Worm (Caenorhabditis elegans) whole organism, mixed stage, embryonic: Measurements from ENCODE around the gene nspe-6.

Source experiments
- M03D4.4 ChIP-seq: sonication (generic microtip); optimal IDR thresholded peaks from 2 replicates; lab custom pipeline; 2017; ENCODE audit warnings: mild to moderate bottlenecking, missing genetic modification characterization, missing compliant biosample characterization
- bed-3 ChIP-seq: fragments of 200-800 bp; sonication (Bioruptor generic); optimal IDR thresholded peaks from 3 replicates; lab custom pipeline; 2018; ENCODE audit warnings: mild to moderate bottlenecking, missing genetic modification characterization, moderate library complexity, missing compliant biosample characterization
- blmp-1 ChIP-seq: fragments of 150-350 bp; optimal IDR thresholded peaks from 2 replicates; lab custom pipeline; 2014; ENCODE audit warnings: missing biosample characterization, missing genetic modification characterization
- ceh-39 ChIP-seq: fragments of 150-350 bp; optimal IDR thresholded peaks from 2 replicates; lab custom pipeline; 2014; ENCODE audit warnings: missing biosample characterization, missing genetic modification characterization
- ceh-43 ChIP-seq: fragments of 200-800 bp; sonication (Bioruptor generic); optimal IDR thresholded peaks from 2 replicates; lab custom pipeline; 2018; ENCODE audit warnings: mild to moderate bottlenecking, missing genetic modification characterization, moderate library complexity, missing compliant biosample characterization
- cnd-1 ChIP-seq: fragments of 200-800 bp; sonication (Bioruptor generic); optimal IDR thresholded peaks from 2 replicates; lab custom pipeline; 2018; ENCODE audit warnings: mild to moderate bottlenecking, missing genetic modification characterization, missing compliant biosample characterization
- drap-1 ChIP-seq: fragments of 200-800 bp; sonication (Bioruptor generic); optimal IDR thresholded peaks from 3 replicates; lab custom pipeline; 2018; ENCODE audit warnings: mild to moderate bottlenecking, missing genetic modification characterization, missing compliant biosample characterization
- elt-1 ChIP-seq: sonication (generic microtip); optimal IDR thresholded peaks from 2 replicates; lab custom pipeline; 2017; ENCODE audit warnings: missing genetic modification characterization, mild to moderate bottlenecking, missing compliant biosample characterization, antibody characterized with exemption, moderate library complexity, borderline replicate concordance; ENCODE audit not compliant: insufficient read depth
- elt-3 ChIP-seq: fragments of 150-350 bp; optimal IDR thresholded peaks from 2 replicates; lab custom pipeline; 2014; ENCODE audit warnings: missing biosample characterization, missing genetic modification characterization
- ham-2 ChIP-seq: fragments of 200-800 bp; sonication (Bioruptor generic); optimal IDR thresholded peaks from 2 replicates; lab custom pipeline; 2018; ENCODE audit warnings: mild to moderate bottlenecking, missing genetic modification characterization, missing compliant biosample characterization
- hlh-1 ChIP-seq: fragments of 150-350 bp; optimal IDR thresholded peaks from 2 replicates; lab custom pipeline; 2014; ENCODE audit warnings: missing biosample characterization, missing genetic modification reagents, missing genetic modification characterization
- lin-13 ChIP-seq: fragments of 150-350 bp; optimal IDR thresholded peaks from 2 replicates; lab custom pipeline; 2014; ENCODE audit warnings: missing biosample characterization, missing genetic modification characterization
- lin-32 ChIP-seq: fragments of 200-800 bp; sonication (Bioruptor generic); optimal IDR thresholded peaks from 2 replicates; lab custom pipeline; 2018; ENCODE audit warnings: mild to moderate bottlenecking, missing genetic modification characterization, missing compliant biosample characterization
- lsy-2 ChIP-seq: fragments of 150-350 bp; optimal IDR thresholded peaks from 2 replicates; lab custom pipeline; 2014; ENCODE audit warnings: missing biosample characterization, missing genetic modification characterization
- mab-5 ChIP-seq: fragments of 150-350 bp; optimal IDR thresholded peaks from 2 replicates; lab custom pipeline; 2014; ENCODE audit warnings: missing biosample characterization, missing genetic modification characterization
- mep-1 ChIP-seq: fragments of 150-350 bp; optimal IDR thresholded peaks from 2 replicates; lab custom pipeline; 2017; ENCODE audit warnings: missing biosample characterization, missing genetic modification reagents, missing genetic modification characterization, inconsistent platforms
- mls-2 ChIP-seq: sonication (generic microtip); optimal IDR thresholded peaks from 2 replicates; lab custom pipeline; 2016; ENCODE audit warnings: mild to moderate bottlenecking, missing genetic modification characterization, moderate library complexity, missing compliant biosample characterization
- nhr-12 ChIP-seq: fragments of 150-350 bp; optimal IDR thresholded peaks from 2 replicates; lab custom pipeline; 2014; ENCODE audit warnings: missing biosample characterization, missing genetic modification characterization
- nhr-2 ChIP-seq: fragments of 150-350 bp; optimal IDR thresholded peaks from 2 replicates; lab custom pipeline; 2014; ENCODE audit warnings: missing biosample characterization, missing genetic modification characterization
- nhr-237 ChIP-seq: fragments of 150-350 bp; optimal IDR thresholded peaks from 2 replicates; lab custom pipeline; 2014; ENCODE audit warnings: missing biosample characterization, missing genetic modification characterization
- nhr-76 ChIP-seq: sonication (generic microtip); optimal IDR thresholded peaks from 2 replicates; lab custom pipeline; 2017; ENCODE audit warnings: missing biosample characterization, missing genetic modification characterization
- pha-4 ChIP-seq: fragments of 150-350 bp; optimal IDR thresholded peaks from 2 replicates; lab custom pipeline; 2018; ENCODE audit warnings: missing biosample characterization, missing genetic modification reagents, missing genetic modification characterization
- sem-2 ChIP-seq: fragments of 200-800 bp; sonication (Bioruptor generic); optimal IDR thresholded peaks from 2 replicates; lab custom pipeline; 2018; ENCODE audit warnings: mild to moderate bottlenecking, missing genetic modification characterization, missing compliant biosample characterization
- snpc-4 ChIP-seq: fragments of 150-350 bp; optimal IDR thresholded peaks from 2 replicates; lab custom pipeline; 2014; ENCODE audit warnings: missing biosample characterization, missing genetic modification characterization
- tbx-8 ChIP-seq: fragments of 200-800 bp; sonication (Bioruptor generic); optimal IDR thresholded peaks from 2 replicates; lab custom pipeline; 2018; ENCODE audit warnings: mild to moderate bottlenecking, missing genetic modification characterization, moderate library complexity, missing compliant biosample characterization
- unc-120 ChIP-seq: sonication (generic microtip); optimal IDR thresholded peaks from 2 replicates; lab custom pipeline; 2017; ENCODE audit warnings: missing genetic modification characterization, missing compliant biosample characterization; ENCODE audit not compliant: poor library complexity, severe bottlenecking
- unc-39 ChIP-seq: fragments of 150-350 bp; optimal IDR thresholded peaks from 2 replicates; lab custom pipeline; 2014; ENCODE audit warnings: missing biosample characterization, missing genetic modification characterization
- unc-62 ChIP-seq: fragments of 150-350 bp; optimal IDR thresholded peaks from 2 replicates; lab custom pipeline; 2014; ENCODE audit warnings: missing biosample characterization, missing genetic modification reagents, missing genetic modification characterization
- ztf-11 ChIP-seq: fragments of 150-350 bp; optimal IDR thresholded peaks from 2 replicates; lab custom pipeline; 2014; ENCODE audit warnings: missing biosample characterization, missing genetic modification characterization

Gene nspe-6

ce11 chrII:12655816-12656215 lies 39.8 kb upstream of the nspe-6 start:
- no peak for TF ChIP-seq nhr-2 (tag; lab: Kevin White, UChicago)
- TF ChIP-seq sem-2 (GFP tag; lab: Kevin White, UChicago): no peak
- no peak for TF ChIP-seq nhr-12 (tag; lab: Kevin White, UChicago)
- TF ChIP-seq ceh-43 (GFP tag; lab: Kevin White, UChicago): no peak
- TF ChIP-seq drap-1 (GFP tag; lab: Kevin White, UChicago): no peak
- no peak for TF ChIP-seq ham-2 (GFP tag; lab: Kevin White, UChicago)
- TF ChIP-seq mep-1 (tag; lab: Kevin White, UChicago): no peak
- TF ChIP-seq nhr-237: no peak
- no peak for TF ChIP-seq unc-120 (tag; lab: Kevin White, UChicago)
- no peak for TF ChIP-seq lin-32
- TF ChIP-seq mab-5 (tag; lab: Kevin White, UChicago): no peak
- TF ChIP-seq blmp-1: no peak

ce11 chrII:12654447-12654846 lies 38.5 kb upstream of the nspe-6 start, which contains the start of gene rgs-4:
TSS of gene rgs-4 (plus strand) at chrII:12654747.
- TF ChIP-seq snpc-4: no peak

ce11 chrII:12640370-12640769 lies 24.4 kb upstream of the nspe-6 start, which contains the start of gene nhr-235:
TSS of gene nhr-235 (plus strand) at chrII:12640670.
- TF ChIP-seq blmp-1 (no peak), nhr-12 (tag; lab: Kevin White, UChicago) (no peak), sem-2 (GFP tag; lab: Kevin White, UChicago) (no peak), pha-4 (tag; lab: Kevin White, UChicago) (no peak), elt-3 (no peak), ztf-11 (no peak), bed-3 (GFP tag; lab: Kevin White, UChicago) (no peak), mls-2 (tag; lab: Kevin White, UChicago) (no peak)

ce11 chrII:12636602-12637001 lies 20.6 kb upstream of the nspe-6 start, which contains the start of gene nhr-234:
TSS of gene nhr-234 (plus strand) at chrII:12636678.
- TF ChIP-seq mep-1 (tag; lab: Kevin White, UChicago) (no peak), hlh-1 (tag; lab: Kevin White, UChicago) (no peak), mls-2 (tag; lab: Kevin White, UChicago) (no peak)

- TF ChIP-seq M03D4.4 (tag; lab: Kevin White, UChicago) (no peak), nhr-12 (tag; lab: Kevin White, UChicago) (no peak), lin-13 (tag; lab: Kevin White, UChicago) (no peak), lin-32 (no peak), nhr-76 (tag; lab: Kevin White, UChicago) (no peak), nhr-2 (tag; lab: Kevin White, UChicago) (no peak), unc-39 (no peak), unc-62 (GFP tag; lab: Kevin White, UChicago) (no peak), nhr-237 (no peak), elt-3 (no peak), pha-4 (tag; lab: Kevin White, UChicago) (no peak), mep-1 (tag; lab: Kevin White, UChicago) (no peak), unc-120 (tag; lab: Kevin White, UChicago) (no peak), lsy-2 (tag; lab: Kevin White, UChicago) (no peak), blmp-1 (no peak), ceh-39 (no peak), cnd-1 (tag; lab: Kevin White, UChicago) (no peak)
Measured at ce11 chrII:12634749-12635318, 18.9 kb upstream of the nspe-6 start, which contains the start of gene Y38E10A.17. TSS of gene Y38E10A.17 (minus strand) at chrII:12634799.

- TF ChIP-seq elt-1 (no peak), mls-2 (tag; lab: Kevin White, UChicago) (no peak), unc-120 (tag; lab: Kevin White, UChicago) (no peak), ham-2 (GFP tag; lab: Kevin White, UChicago) (no peak), tbx-8 (GFP tag; lab: Kevin White, UChicago) (no peak), sem-2 (GFP tag; lab: Kevin White, UChicago) (no peak), lsy-2 (tag; lab: Kevin White, UChicago) (no peak)
Measured at ce11 chrII:12630888-12631287, 14.9 kb upstream of the nspe-6 start, which contains the start of gene Y38E10A.34. TSS of gene Y38E10A.34 (plus strand) at chrII:12631188.
